Fruit fly (Drosophila melanogaster): ENCODE measurements around the gene Ddrgk1.

Gene Ddrgk1

dm6 chr3R:21214693-21215145, at the start of gene Ddrgk1:
Gene Ddrgk1 (plus strand): TSS chr3R:21215079.
- TF ChIP-seq Myc (optimal IDR thresholded peaks at IDR 0.05) (no peak), Sin3A (optimal IDR thresholded peaks at IDR 0.05) (no peak), h (optimal IDR thresholded peaks at IDR 0.05) (no peak), insv (optimal IDR thresholded peaks at IDR 0.05) (no peak), ttk (optimal IDR thresholded peaks at IDR 0.05) (no peak), psq (optimal IDR thresholded peaks at IDR 0.05) (no peak)

- TF ChIP-seq Myc (optimal IDR thresholded peaks at IDR 0.05) (no peak), h (optimal IDR thresholded peaks at IDR 0.05) (no peak), psq (optimal IDR thresholded peaks at IDR 0.05) (no peak), insv (optimal IDR thresholded peaks at IDR 0.05) (no peak), Sin3A (optimal IDR thresholded peaks at IDR 0.05) (no peak), ttk (optimal IDR thresholded peaks at IDR 0.05) (no peak)
Observed at dm6 chr3R:21168105-21168504, 46.8 kb upstream of the Ddrgk1 start, which contains the start of gene Snmp1. Gene Snmp1 (minus strand): TSS chr3R:21168205.

DNA sequence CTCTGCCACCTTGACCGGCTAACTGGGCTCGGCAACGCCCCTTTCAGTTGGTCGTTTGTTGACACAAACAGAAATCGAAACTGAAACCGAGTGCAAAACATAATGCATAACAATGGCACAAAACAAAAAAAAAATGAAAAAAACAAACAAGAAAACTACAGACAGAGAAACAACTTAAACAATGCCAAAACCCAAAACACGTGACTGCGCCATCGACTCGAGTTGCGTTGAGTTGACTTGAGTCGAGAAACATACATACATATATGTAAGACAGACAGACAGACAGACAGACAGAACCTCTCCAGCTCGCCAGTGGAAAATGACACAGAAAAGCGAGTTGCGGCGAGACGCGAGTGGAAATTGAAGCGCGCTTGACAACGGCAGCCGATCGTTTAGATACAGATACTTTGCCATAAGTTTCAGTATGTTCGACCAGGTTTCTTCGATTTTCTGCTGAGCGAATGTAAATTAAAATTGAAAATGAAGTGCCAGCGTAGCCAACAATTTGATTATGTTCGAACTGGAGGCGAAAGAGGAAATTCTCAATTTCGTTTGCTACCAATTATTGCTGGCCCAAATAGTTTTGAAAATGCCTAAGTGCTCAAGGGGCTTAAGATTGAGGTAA, 45.2 kb upstream of the Ddrgk1 start:
- no peak for TF ChIP-seq psq (optimal IDR thresholded peaks at IDR 0.05)
- no peak for TF ChIP-seq Myc (optimal IDR thresholded peaks at IDR 0.05)
- no peak for TF ChIP-seq h (optimal IDR thresholded peaks at IDR 0.05)

DNA sequence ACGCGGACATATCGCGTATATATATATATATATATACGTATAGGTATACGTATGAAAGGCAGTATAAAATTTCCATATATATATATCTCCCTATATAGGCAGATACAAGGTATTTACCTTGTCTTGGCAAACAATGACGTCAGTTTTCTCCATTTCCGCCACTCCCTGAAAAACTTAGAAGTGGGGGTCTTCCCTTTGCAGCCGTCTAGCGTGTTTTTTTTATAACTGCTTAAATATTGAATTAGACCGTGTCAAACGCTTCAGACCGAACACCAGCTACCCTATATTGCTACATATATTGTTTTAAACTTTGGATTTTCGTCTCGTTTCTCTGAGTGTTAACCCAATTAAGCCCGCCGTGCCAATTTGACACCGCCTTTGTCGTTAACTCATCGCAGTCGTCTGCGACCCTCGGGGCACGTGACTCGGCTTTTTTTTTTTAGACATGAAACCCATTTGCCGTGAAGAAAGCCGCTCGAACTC, 38.2 kb upstream of the Ddrgk1 start:
- TF ChIP-seq Myc (optimal IDR thresholded peaks at IDR 0.05) (no peak), h (optimal IDR thresholded peaks at IDR 0.05) (no peak), ttk (optimal IDR thresholded peaks at IDR 0.05) (no peak), psq (optimal IDR thresholded peaks at IDR 0.05) (no peak), insv (optimal IDR thresholded peaks at IDR 0.05) (no peak), Sin3A (optimal IDR thresholded peaks at IDR 0.05) (no peak)

DNA sequence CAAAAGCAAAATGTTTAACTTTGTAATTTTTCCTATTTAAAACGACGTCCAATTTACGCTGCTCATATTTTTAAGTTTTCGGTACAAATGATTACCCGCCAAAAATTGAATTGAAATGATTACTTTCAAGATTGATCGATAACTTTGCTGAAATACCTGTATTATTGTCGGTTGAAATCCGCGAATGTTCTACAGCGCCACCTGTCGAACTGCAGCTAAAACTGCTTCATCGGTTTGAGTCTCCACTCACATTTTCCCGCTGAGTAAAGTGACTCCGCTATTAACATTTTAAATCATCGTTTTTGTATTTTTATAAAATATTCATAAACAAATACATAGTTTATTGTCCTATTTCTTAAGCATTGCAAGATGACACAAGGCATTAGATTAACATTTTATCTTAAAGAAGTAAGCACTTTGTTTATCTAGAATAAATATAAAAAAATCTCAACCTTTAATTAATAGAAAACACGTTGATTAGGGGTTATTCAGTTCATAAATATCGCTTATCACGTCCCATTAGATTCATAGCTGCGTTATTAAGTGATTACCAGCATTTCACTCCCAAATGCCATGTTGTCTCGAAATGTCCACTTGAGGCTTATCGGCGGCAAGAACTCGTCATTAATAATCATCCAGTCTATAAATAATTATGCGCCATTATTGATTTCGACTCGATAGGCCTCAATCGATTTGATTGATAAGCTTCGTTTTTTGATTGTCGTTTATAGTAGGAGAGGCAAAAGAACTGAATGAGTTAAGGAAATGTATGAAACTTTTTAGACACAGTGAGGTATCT, 35.1 kb upstream of the Ddrgk1 start:
- TF ChIP-seq ttk (optimal IDR thresholded peaks at IDR 0.05) (no peak), insv (optimal IDR thresholded peaks at IDR 0.05) (no peak), Sin3A (optimal IDR thresholded peaks at IDR 0.05) (no peak), psq (optimal IDR thresholded peaks at IDR 0.05) (no peak), h (optimal IDR thresholded peaks at IDR 0.05) (no peak), Myc (optimal IDR thresholded peaks at IDR 0.05) (no peak)

DNA sequence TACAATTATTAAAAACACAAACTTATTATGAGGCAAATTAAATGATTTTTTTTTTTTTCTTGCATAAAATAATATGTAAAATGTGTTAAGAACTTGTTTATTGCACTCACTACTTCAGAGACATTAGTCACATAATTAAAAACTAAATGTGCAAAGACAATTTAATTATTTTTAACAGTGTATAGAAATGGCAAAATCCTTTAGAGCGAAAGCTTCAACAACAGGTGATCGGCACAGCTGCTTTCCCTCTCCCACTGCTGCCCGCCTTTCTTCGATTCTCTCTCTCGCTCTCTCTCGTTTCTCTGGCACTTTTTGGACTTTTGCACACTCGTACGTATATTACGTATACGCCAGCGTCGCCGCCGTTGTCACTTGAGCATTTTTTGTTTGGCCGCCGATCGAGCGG, 34.5 kb upstream of the Ddrgk1 start:
- no peak for TF ChIP-seq Sin3A (optimal IDR thresholded peaks at IDR 0.05)
- TF ChIP-seq ttk (optimal IDR thresholded peaks at IDR 0.05) = no peak
- TF ChIP-seq h (optimal IDR thresholded peaks at IDR 0.05) = no peak
- no peak for TF ChIP-seq psq (optimal IDR thresholded peaks at IDR 0.05)

DNA sequence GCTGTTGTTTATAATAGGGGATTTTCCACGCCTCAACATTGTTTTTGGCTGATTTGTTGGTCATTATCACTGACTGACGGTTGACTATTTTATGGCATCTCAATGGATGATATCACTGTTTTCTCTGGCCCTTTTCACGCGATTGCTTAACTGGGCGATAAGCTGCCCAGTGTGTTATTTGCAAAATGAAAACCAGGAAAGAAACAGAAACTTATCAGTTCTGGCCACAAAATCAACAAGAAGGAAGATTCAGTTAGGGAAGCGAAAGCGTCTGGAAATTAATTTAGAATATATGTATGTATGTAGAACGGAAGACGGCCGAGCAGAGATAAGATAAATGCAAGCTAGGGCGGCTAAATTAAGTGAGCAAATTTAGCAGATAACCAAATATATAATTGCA, 32.9 kb upstream of the Ddrgk1 start:
- no peak for TF ChIP-seq Sin3A (optimal IDR thresholded peaks at IDR 0.05)
- TF ChIP-seq Myc (optimal IDR thresholded peaks at IDR 0.05) = no peak
- TF ChIP-seq h (optimal IDR thresholded peaks at IDR 0.05) = no peak

DNA sequence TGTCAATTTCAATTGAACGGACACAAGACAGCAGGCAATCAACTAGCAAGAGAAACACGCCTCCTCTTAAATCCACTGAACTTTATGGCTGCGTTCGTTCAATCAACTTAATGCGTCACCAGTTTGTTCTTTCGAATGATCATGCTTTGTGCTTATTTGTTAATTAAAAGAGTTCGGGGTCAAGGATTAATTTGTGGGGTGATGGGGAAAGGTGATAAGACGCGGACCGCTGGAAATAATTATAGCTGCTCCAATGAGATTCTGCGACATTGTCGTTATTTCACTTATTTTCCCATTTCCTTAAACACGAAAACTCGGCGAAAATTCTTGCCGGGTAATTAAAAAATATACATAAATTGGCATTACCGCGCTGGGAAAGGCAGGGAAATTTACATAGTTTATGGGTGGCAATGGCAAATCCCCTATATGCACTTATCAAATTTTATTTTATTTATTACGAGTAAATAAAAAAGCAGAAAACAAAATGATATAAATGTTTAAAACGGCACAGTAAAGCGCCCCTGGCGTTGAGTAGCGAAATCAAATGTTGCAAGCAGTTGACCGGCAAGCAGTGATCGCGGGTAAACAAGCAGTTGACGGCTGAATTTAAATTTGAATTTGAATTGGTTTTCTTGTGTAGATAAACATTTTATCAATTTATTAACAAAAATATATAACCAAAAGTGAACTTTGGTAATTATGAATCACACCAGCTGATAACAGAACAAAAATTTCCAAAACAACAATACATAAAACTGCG, 30.3 kb upstream of the Ddrgk1 start:
- TF ChIP-seq h (optimal IDR thresholded peaks at IDR 0.05) = peak; percentile 78
- no peak for TF ChIP-seq insv (optimal IDR thresholded peaks at IDR 0.05)
- no peak for TF ChIP-seq Myc (optimal IDR thresholded peaks at IDR 0.05)
- no peak for TF ChIP-seq psq (optimal IDR thresholded peaks at IDR 0.05)
- no peak for TF ChIP-seq ttk (optimal IDR thresholded peaks at IDR 0.05)

dm6 chr3R:21185655-21186054, 29.2 kb upstream of the Ddrgk1 start:
- TF ChIP-seq Myc (optimal IDR thresholded peaks at IDR 0.05) = no peak
- TF ChIP-seq Sin3A (optimal IDR thresholded peaks at IDR 0.05) = no peak
- TF ChIP-seq h (optimal IDR thresholded peaks at IDR 0.05) = no peak
- TF ChIP-seq ttk (optimal IDR thresholded peaks at IDR 0.05) = no peak
- no peak for TF ChIP-seq psq (optimal IDR thresholded peaks at IDR 0.05)
- no peak for TF ChIP-seq insv (optimal IDR thresholded peaks at IDR 0.05)

DNA sequence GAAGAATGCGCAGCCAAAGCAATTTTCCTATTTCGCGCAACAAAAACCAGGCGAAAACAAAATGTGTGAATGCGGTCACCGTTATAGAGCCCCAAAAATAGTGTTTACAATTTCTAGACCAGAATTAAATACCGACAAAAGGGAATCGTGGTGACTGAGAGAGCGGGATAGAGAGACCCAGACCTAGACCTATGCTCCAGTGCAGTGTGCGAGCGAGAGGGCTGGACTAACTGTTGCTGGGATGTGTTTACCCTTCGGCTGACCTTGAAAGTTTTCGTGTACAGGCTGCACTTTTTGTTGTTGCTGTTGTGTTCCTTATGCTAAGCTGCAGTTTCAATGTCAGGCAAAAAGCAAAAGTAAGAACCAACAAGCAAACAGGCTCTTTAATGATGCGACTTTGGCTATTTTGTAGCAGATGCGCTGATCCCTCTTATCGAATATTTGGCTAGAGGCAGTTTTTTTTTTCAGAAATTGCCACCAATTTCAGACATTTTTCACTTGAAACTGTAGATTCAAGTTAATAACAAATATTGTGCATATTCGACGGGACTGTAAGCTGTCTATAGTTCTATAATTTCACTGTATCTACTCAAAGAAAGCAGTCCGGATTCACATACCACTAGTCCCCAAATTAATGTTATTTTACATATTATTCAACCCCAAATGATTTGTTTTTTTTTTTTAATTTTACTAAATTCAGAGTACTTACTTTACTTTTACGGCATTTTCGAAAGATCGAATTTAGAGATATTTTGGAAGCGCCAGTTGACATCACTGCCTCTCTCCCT, 28.1 kb upstream of the Ddrgk1 start:
- TF ChIP-seq Sin3A (optimal IDR thresholded peaks at IDR 0.05) (no peak), Myc (optimal IDR thresholded peaks at IDR 0.05) (no peak), ttk (optimal IDR thresholded peaks at IDR 0.05) (no peak), insv (optimal IDR thresholded peaks at IDR 0.05) (no peak), h (optimal IDR thresholded peaks at IDR 0.05) (no peak), psq (optimal IDR thresholded peaks at IDR 0.05) (no peak)

All from Kc167 (cell line).